Worm (Caenorhabditis elegans) whole organism, late embryonic: ENCODE results near the gene F55G7.4.

Experiments
- Y22D7AL.16 ChIP-seq: sonication (generic microtip); optimal IDR thresholded peaks from 2 replicates; lab custom pipeline; 2016; ENCODE audit warnings: missing genetic modification characterization, missing compliant biosample characterization
- ama-1 ChIP-seq: fragments of 150-350 bp; optimal IDR thresholded peaks from 2 replicates; lab custom pipeline; 2014
- dve-1 ChIP-seq: sonication (generic microtip); optimal IDR thresholded peaks from 2 replicates; lab custom pipeline; 2017; ENCODE audit warnings: antibody characterized with exemption, mild to moderate bottlenecking, missing genetic modification characterization, missing compliant biosample characterization
- elt-2 ChIP-seq: sonication (generic microtip); optimal IDR thresholded peaks from 2 replicates; lab custom pipeline; 2016; ENCODE audit warnings: missing genetic modification reagents, missing genetic modification characterization, missing compliant biosample characterization
- fkh-10 ChIP-seq: fragments of 150-350 bp; optimal IDR thresholded peaks from 2 replicates; lab custom pipeline; 2014; ENCODE audit warnings: missing biosample characterization, missing genetic modification reagents, missing genetic modification characterization
- hlh-13 ChIP-seq: fragments of 200-800 bp; sonication (Bioruptor generic); optimal IDR thresholded peaks from 2 replicates; lab custom pipeline; 2018; ENCODE audit warnings: mild to moderate bottlenecking, missing genetic modification characterization, missing compliant biosample characterization
- lim-6 ChIP-seq: sonication (generic microtip); optimal IDR thresholded peaks from 2 replicates; lab custom pipeline; 2016; ENCODE audit warnings: missing genetic modification characterization, missing compliant biosample characterization
- lin-11 ChIP-seq: fragments of 200-800 bp; sonication (Bioruptor generic); optimal IDR thresholded peaks from 2 replicates; lab custom pipeline; 2018; ENCODE audit warnings: mild to moderate bottlenecking, missing genetic modification characterization, missing compliant biosample characterization
- nhr-11 ChIP-seq: fragments of 150-350 bp; optimal IDR thresholded peaks from 2 replicates; lab custom pipeline; 2014; ENCODE audit warnings: missing biosample characterization, missing genetic modification characterization
- pros-1 ChIP-seq: fragments of 150-350 bp; optimal IDR thresholded peaks from 2 replicates; lab custom pipeline; 2014; ENCODE audit warnings: missing biosample characterization, missing genetic modification reagents, missing genetic modification characterization
- sox-4 ChIP-seq: sonication (generic microtip); optimal IDR thresholded peaks from 2 replicates; lab custom pipeline; 2017; ENCODE audit warnings: mild to moderate bottlenecking, missing genetic modification characterization, inconsistent platforms, missing compliant biosample characterization
- unc-86 ChIP-seq: sonication (generic microtip); optimal IDR thresholded peaks from 2 replicates; lab custom pipeline; 2016; ENCODE audit warnings: missing genetic modification characterization, missing compliant biosample characterization

ce11 chrX:11948184-11948894 is 20.7 kb downstream of the F55G7.4 start, which contains the start of gene lsd-1:
- no peak for TF ChIP-seq dve-1 (tag; lab: Kevin White, UChicago)
- TF ChIP-seq lin-11 = no peak
- TF ChIP-seq lim-6 (tag; lab: Kevin White, UChicago) = no peak
- TF ChIP-seq hlh-13 (GFP tag; lab: Kevin White, UChicago) = no peak
- TF ChIP-seq pros-1 (tag; lab: Kevin White, UChicago) = no peak
- TF ChIP-seq nhr-11 (tag; lab: Kevin White, UChicago) = no peak
- no peak for TF ChIP-seq fkh-10 (GFP tag; lab: Kevin White, UChicago)
- TF ChIP-seq ama-1 (lab: Kevin White, UChicago) = no peak
- no peak for TF ChIP-seq unc-86 (tag; lab: Kevin White, UChicago)
- TF ChIP-seq sox-4 (tag; lab: Kevin White, UChicago) = no peak
- no peak for TF ChIP-seq elt-2
- no peak for TF ChIP-seq Y22D7AL.16 (tag; lab: Kevin White, UChicago)
